Fruit fly (Drosophila melanogaster) whole organism, embryonic: ENCODE measurements around the gene NANS.
A peak's percentile ranks its signal among the peaks of the same experiment; 100 is the strongest.

Experiments
- Ada2b ChIP-seq: fragments of 200-800 bp; sonication (Bioruptor generic); IDR thresholded peaks from 2 replicates; pipeline ENCODE4 v1.3.6; 2022; ENCODE audit warnings: missing biosample characterization, missing genetic modification characterization
- C15 ChIP-seq: fragments of 200-800 bp; sonication (Bioruptor generic); IDR thresholded peaks from 3 replicates; pipeline ENCODE4 v1.3.6; 2022; ENCODE audit warnings: missing biosample characterization, missing genetic modification characterization
- CG11085 ChIP-seq: fragments of 200-800 bp; sonication (Bioruptor generic); IDR thresholded peaks from 2 replicates; pipeline ENCODE4 v1.3.6; 2022; ENCODE audit warnings: missing biosample characterization, missing genetic modification characterization
- CG11398 ChIP-seq: fragments of 200-800 bp; sonication (Bioruptor generic); optimal IDR thresholded peaks from 2 replicates; lab custom pipeline; 2016; ENCODE audit warnings: missing biosample characterization, missing genetic modification characterization
- CG11723 ChIP-seq: fragments of 200-800 bp; sonication (Bioruptor generic); optimal IDR thresholded peaks from 2 replicates; lab custom pipeline; 2017; ENCODE audit warnings: missing biosample characterization, mild to moderate bottlenecking, missing genetic modification characterization
- CG12236 ChIP-seq: fragments of 200-800 bp; sonication (Bioruptor generic); optimal IDR thresholded peaks from 2 replicates; lab custom pipeline; 2016; ENCODE audit warnings: missing biosample characterization, missing genetic modification characterization
- CG13296 ChIP-seq: fragments of 200-800 bp; sonication (Bioruptor generic); optimal IDR thresholded peaks from 3 replicates; lab custom pipeline; 2018; ENCODE audit warnings: missing biosample characterization, mild to moderate bottlenecking, missing genetic modification characterization
- CG15269 ChIP-seq: fragments of 200-800 bp; sonication (Bioruptor generic); optimal IDR thresholded peaks from 2 replicates; lab custom pipeline; 2018; ENCODE audit warnings: missing biosample characterization, mild to moderate bottlenecking, missing genetic modification characterization, moderate library complexity
- CG15479 ChIP-seq: fragments of 200-800 bp; sonication (Bioruptor generic); optimal IDR thresholded peaks from 3 replicates; lab custom pipeline; 2019; ENCODE audit warnings: missing biosample characterization, mild to moderate bottlenecking, missing genetic modification characterization, moderate library complexity
- CG1647 ChIP-seq: fragments of 200-800 bp; sonication (Bioruptor generic); optimal IDR thresholded peaks from 3 replicates; lab custom pipeline; 2016; ENCODE audit warnings: missing biosample characterization, missing genetic modification characterization
- CG18262 ChIP-seq: fragments of 200-800 bp; optimal IDR thresholded peaks from 3 replicates; lab custom pipeline; 2019; ENCODE audit warnings: missing biosample characterization, mild to moderate bottlenecking, missing genetic modification characterization, moderate library complexity
- CG1832 ChIP-seq: fragments of 200-800 bp; sonication (Bioruptor generic); optimal IDR thresholded peaks from 2 replicates; lab custom pipeline; 2017; ENCODE audit warnings: missing biosample characterization, mild to moderate bottlenecking, missing genetic modification characterization, inconsistent platforms
- CG2889 ChIP-seq: fragments of 200-800 bp; sonication (Bioruptor generic); IDR thresholded peaks from 3 replicates; pipeline ENCODE4 v1.3.6; 2022; ENCODE audit warnings: missing biosample characterization, missing genetic modification characterization
- CG30403 ChIP-seq: fragments of 200-800 bp; sonication (Bioruptor generic); optimal IDR thresholded peaks from 3 replicates; lab custom pipeline; 2016; ENCODE audit warnings: missing biosample characterization, missing genetic modification characterization
- CG30431 ChIP-seq: fragments of 200-800 bp; sonication (Bioruptor generic); optimal IDR thresholded peaks from 2 replicates; lab custom pipeline; 2017; ENCODE audit warnings: missing biosample characterization, missing genetic modification characterization
- CG4328 ChIP-seq: fragments of 200-800 bp; sonication (Bioruptor generic); optimal IDR thresholded peaks from 3 replicates; lab custom pipeline; 2017; ENCODE audit warnings: missing biosample characterization, missing genetic modification reagents, missing genetic modification characterization
- CG4854 ChIP-seq: fragments of 200-800 bp; sonication (Bioruptor generic); optimal IDR thresholded peaks from 2 replicates; lab custom pipeline; 2016; ENCODE audit warnings: missing biosample characterization, missing genetic modification characterization, inconsistent platforms
- CG6765 ChIP-seq: fragments of 200-800 bp; sonication (Bioruptor generic); optimal IDR thresholded peaks from 3 replicates; lab custom pipeline; 2017; ENCODE audit warnings: missing biosample characterization, mild to moderate bottlenecking, missing genetic modification characterization
- CTCF ChIP-seq: fragments of 200-800 bp; sonication (Bioruptor generic); optimal IDR thresholded peaks from 2 replicates; lab custom pipeline; 2017; ENCODE audit warnings: missing biosample characterization, mild to moderate bottlenecking, missing genetic modification characterization, moderate library complexity
- CoRest ChIP-seq: fragments of 200-800 bp; sonication (Bioruptor generic); optimal IDR thresholded peaks from 3 replicates; lab custom pipeline; 2018; ENCODE audit warnings: missing biosample characterization, mild to moderate bottlenecking, missing genetic modification characterization, moderate library complexity
- Dad ChIP-seq: fragments of 200-800 bp; sonication (Bioruptor generic); optimal IDR thresholded peaks from 3 replicates; lab custom pipeline; 2016; ENCODE audit warnings: missing biosample characterization, missing genetic modification characterization
- E2f2 ChIP-seq: fragments of 200-800 bp; sonication (Bioruptor generic); IDR thresholded peaks from 2 replicates; pipeline ENCODE4 v1.3.6; 2022; ENCODE audit warnings: missing biosample characterization, missing genetic modification characterization
- Ets65A ChIP-seq: fragments of 200-800 bp; sonication (Bioruptor generic); peaks from one replicate; lab custom pipeline; 2016; ENCODE audit warnings: missing biosample characterization, missing genetic modification characterization
- Fer3 ChIP-seq: fragments of 200-800 bp; sonication (Bioruptor generic); optimal IDR thresholded peaks from 2 replicates; lab custom pipeline; 2018; ENCODE audit warnings: missing biosample characterization, mild to moderate bottlenecking, missing genetic modification characterization, moderate library complexity
- Hmr ChIP-seq: fragments of 200-800 bp; sonication (Bioruptor generic); optimal IDR thresholded peaks from 3 replicates; lab custom pipeline; 2017; ENCODE audit warnings: mild to moderate bottlenecking, missing biosample characterization, missing genetic modification reagents, missing genetic modification characterization
- Hr78 ChIP-seq, 2 experiments: fragments of 200-800 bp in 1 of 2; fragments of >200 bp in 1 of 2; sonication (Bioruptor generic) in 1 of 2; optimal IDR thresholded peaks; 2 replicates each; lab custom pipeline; 2017 to 2019; ENCODE audit warnings: missing biosample characterization in 2 of 2, missing genetic modification characterization in 2 of 2, mild to moderate bottlenecking in 1 of 2, moderate library complexity in 1 of 2
- MBD-R2 ChIP-seq: fragments of 200-800 bp; sonication (Bioruptor generic); IDR thresholded peaks from 2 replicates; pipeline ENCODE4 v1.3.6; 2022; ENCODE audit warnings: missing biosample characterization, missing genetic modification characterization
- Mad ChIP-seq: fragments of 200-800 bp; sonication (Bioruptor generic); optimal IDR thresholded peaks from 2 replicates; lab custom pipeline; 2016; ENCODE audit warnings: missing biosample characterization, missing genetic modification characterization
- Max ChIP-seq: fragments of 200-800 bp; sonication (Bioruptor generic); optimal IDR thresholded peaks from 2 replicates; lab custom pipeline; 2016; ENCODE audit warnings: missing biosample characterization, mild to moderate bottlenecking, missing genetic modification characterization
- Nf-YA ChIP-seq: fragments of 200-800 bp; sonication (Bioruptor generic); IDR thresholded peaks from 2 replicates; pipeline ENCODE4 v1.3.6; 2022; ENCODE audit warnings: missing biosample characterization, missing genetic modification characterization
- Ptx1 ChIP-seq: fragments of 200-800 bp; sonication (Bioruptor generic); IDR thresholded peaks from 2 replicates; pipeline ENCODE4 v1.3.6; 2022; ENCODE audit warnings: missing biosample characterization, missing genetic modification characterization
- Scr ChIP-seq: fragments of 200-800 bp; sonication (Bioruptor generic); IDR thresholded peaks from 2 replicates; pipeline ENCODE4 v1.3.6; 2022; ENCODE audit warnings: missing biosample characterization, missing genetic modification characterization; ENCODE audit not compliant: partially characterized antibody
- Sin3A ChIP-seq: fragments of >200 bp; optimal IDR thresholded peaks from 2 replicates; lab custom pipeline; 2018
- Ssrp ChIP-seq: fragments of 200-800 bp; sonication (Bioruptor generic); optimal IDR thresholded peaks from 2 replicates; lab custom pipeline; 2018; ENCODE audit warnings: missing biosample characterization, mild to moderate bottlenecking, missing genetic modification characterization, moderate library complexity
- TFAM ChIP-seq: fragments of 200-800 bp; sonication (Bioruptor generic); optimal IDR thresholded peaks from 2 replicates; lab custom pipeline; 2017; ENCODE audit warnings: missing biosample characterization, missing genetic modification characterization, inconsistent platforms
- Xbp1 ChIP-seq: fragments of 200-800 bp; sonication (Bioruptor generic); optimal IDR thresholded peaks from 3 replicates; lab custom pipeline; 2016; ENCODE audit warnings: missing biosample characterization, mild to moderate bottlenecking, missing genetic modification characterization
- al ChIP-seq: fragments of 200-800 bp; sonication (Bioruptor generic); IDR thresholded peaks from 2 replicates; pipeline ENCODE4 v1.3.6; 2022; ENCODE audit warnings: missing biosample characterization, missing genetic modification characterization
- caup ChIP-seq: fragments of 200-800 bp; sonication (Bioruptor generic); optimal IDR thresholded peaks from 3 replicates; lab custom pipeline; 2017; ENCODE audit warnings: missing biosample characterization, mild to moderate bottlenecking, missing genetic modification characterization, moderate library complexity; ENCODE audit not compliant: severe bottlenecking
- danr ChIP-seq: fragments of 200-800 bp; sonication (Bioruptor generic); IDR thresholded peaks from 2 replicates; pipeline ENCODE4 v1.3.6; 2022; ENCODE audit warnings: missing biosample characterization, missing genetic modification characterization
- fd3F ChIP-seq: fragments of 200-800 bp; sonication (Bioruptor generic); optimal IDR thresholded peaks from 2 replicates; lab custom pipeline; 2018; ENCODE audit warnings: missing biosample characterization, mild to moderate bottlenecking, missing genetic modification characterization, moderate library complexity
- fd96Cb ChIP-seq: fragments of 200-800 bp; sonication (Bioruptor generic); optimal IDR thresholded peaks from 2 replicates; lab custom pipeline; 2018; ENCODE audit warnings: missing biosample characterization, mild to moderate bottlenecking, missing genetic modification characterization, moderate library complexity
- fu2 ChIP-seq: fragments of 200-800 bp; sonication (Bioruptor generic); optimal IDR thresholded peaks from 2 replicates; lab custom pipeline; 2016; ENCODE audit warnings: missing biosample characterization, missing genetic modification characterization
- ind ChIP-seq: fragments of 200-800 bp; sonication (Bioruptor generic); optimal IDR thresholded peaks from 3 replicates; lab custom pipeline; 2016; ENCODE audit warnings: missing biosample characterization, missing genetic modification characterization
- inv ChIP-seq: fragments of 200-800 bp; sonication (Bioruptor generic); IDR thresholded peaks from 2 replicates; pipeline ENCODE4 v1.3.6; 2022; ENCODE audit warnings: missing biosample characterization, missing genetic modification characterization; ENCODE audit not compliant: partially characterized antibody
- kay ChIP-seq: fragments of 200-800 bp; sonication (Bioruptor generic); optimal IDR thresholded peaks from 2 replicates; lab custom pipeline; 2016; ENCODE audit warnings: missing biosample characterization, missing genetic modification characterization
- lilli ChIP-seq: fragments of 200-800 bp; sonication (Bioruptor generic); optimal IDR thresholded peaks from 3 replicates; lab custom pipeline; 2016; ENCODE audit warnings: missing biosample characterization, missing genetic modification characterization
- pho ChIP-seq: fragments of 200-800 bp; sonication (Bioruptor generic); optimal IDR thresholded peaks from 2 replicates; lab custom pipeline; 2016; ENCODE audit warnings: missing biosample characterization, missing genetic modification characterization
- repo ChIP-seq: fragments of 200-800 bp; sonication (Bioruptor generic); optimal IDR thresholded peaks from 2 replicates; lab custom pipeline; 2016; ENCODE audit warnings: missing biosample characterization, missing genetic modification characterization
- sens-2 ChIP-seq: fragments of 200-800 bp; sonication (Bioruptor generic); IDR thresholded peaks from 2 replicates; pipeline ENCODE4 v1.3.6; 2022; ENCODE audit warnings: missing biosample characterization, missing genetic modification characterization
- sim ChIP-seq: fragments of 200-800 bp; sonication (Bioruptor generic); IDR thresholded peaks from 2 replicates; pipeline ENCODE4 v1.3.6; 2022; ENCODE audit warnings: missing biosample characterization, missing genetic modification characterization
- tx ChIP-seq: fragments of 200-800 bp; sonication (Bioruptor generic); optimal IDR thresholded peaks from 2 replicates; lab custom pipeline; 2016; ENCODE audit warnings: missing biosample characterization, missing genetic modification characterization
- z ChIP-seq: fragments of 200-800 bp; sonication (Bioruptor generic); IDR thresholded peaks from 3 replicates; pipeline ENCODE4 v1.3.6; 2022; ENCODE audit warnings: missing biosample characterization, missing genetic modification characterization
- zfh2 ChIP-seq: fragments of 200-800 bp; sonication (Bioruptor generic); optimal IDR thresholded peaks from 2 replicates; lab custom pipeline; 2016; ENCODE audit warnings: missing biosample characterization, missing genetic modification characterization

NANS gene

dm6 chr3R:12451376-12451775 is 25.0 kb downstream of the NANS start (continued):
- TF ChIP-seq CG15479 (GFP tag; lab: Kevin White, UChicago), result no peak
- TF ChIP-seq lilli, result no peak
- TF ChIP-seq CG12236 (GFP tag; lab: Kevin White, UChicago), result no peak
- TF ChIP-seq MBD-R2 (GFP tag; lab: Robert Waterston, UW), result no peak
- no peak for TF ChIP-seq Nf-YA (GFP tag; lab: Robert Waterston, UW)
- peak; percentile 49 for TF ChIP-seq Ets65A
- TF ChIP-seq Scr (GFP tag; lab: Robert Waterston, UW), result no peak
- no peak for TF ChIP-seq al (GFP tag; lab: Robert Waterston, UW)
- TF ChIP-seq zfh2 (GFP tag; lab: Kevin White, UChicago), result no peak
- TF ChIP-seq fu2 (GFP tag; lab: Kevin White, UChicago), result no peak
- no peak for TF ChIP-seq CG1647
- no peak for TF ChIP-seq CG1832
- no peak for TF ChIP-seq inv
- TF ChIP-seq C15 (GFP tag; lab: Robert Waterston, UW), result no peak
- peak; percentile 18 for TF ChIP-seq fd96Cb (tag; lab: Kevin White, UChicago)
- no peak for TF ChIP-seq CG11723 (GFP tag; lab: Kevin White, UChicago)
- TF ChIP-seq CG30431 (GFP tag; lab: Kevin White, UChicago), result no peak
- no peak for TF ChIP-seq caup (GFP tag; lab: Kevin White, UChicago)
- TF ChIP-seq CTCF, result no peak
- TF ChIP-seq Ada2b (GFP tag; lab: Robert Waterston, UW), result peak; percentile 31; the same call in 1 of the 2 replicates
- no peak for TF ChIP-seq fd3F
- TF ChIP-seq CG13296, result peak; percentile 12
- TF ChIP-seq danr (GFP tag; lab: Robert Waterston, UW), result no peak
- peak; percentile 56 for TF ChIP-seq Ptx1 (GFP tag; lab: Robert Waterston, UW)
- TF ChIP-seq ind (GFP tag; lab: Kevin White, UChicago), result peak; percentile 34
- TF ChIP-seq Xbp1 (GFP tag; lab: Kevin White, UChicago), result peak; percentile 7
- TF ChIP-seq z, result no peak
- TF ChIP-seq CG30403, result peak; percentile 40
- no peak for TF ChIP-seq CG6765 (GFP tag; lab: Kevin White, UChicago)
- TF ChIP-seq CG4328 (GFP tag; lab: Kevin White, UChicago), result no peak
- TF ChIP-seq repo (GFP tag; lab: Kevin White, UChicago), result no peak
- TF ChIP-seq Ssrp (tag; lab: Kevin White, UChicago), result peak; percentile 4
- no peak for TF ChIP-seq Hmr (GFP tag; lab: Kevin White, UChicago)
- no peak for TF ChIP-seq Sin3A (lab: Kevin White, UChicago)
- peak; percentile 13; the same call in 1 of the 2 replicates for TF ChIP-seq E2f2 (GFP tag; lab: Robert Waterston, UW)
- TF ChIP-seq CG15269 (tag; lab: Kevin White, UChicago), result peak; percentile 70
- no peak for TF ChIP-seq Hr78 (GFP tag; optimal IDR thresholded peaks at IDR 0.05; lab: Kevin White, UChicago)
- TF ChIP-seq Dad (GFP tag; lab: Kevin White, UChicago), result no peak
- TF ChIP-seq tx (GFP tag; lab: Kevin White, UChicago), result no peak
- TF ChIP-seq CG4854 (GFP tag; lab: Kevin White, UChicago), result no peak
- no peak for TF ChIP-seq kay (GFP tag; lab: Kevin White, UChicago)
- TF ChIP-seq CoRest (tag; lab: Kevin White, UChicago), result peak; percentile 40
- no peak for TF ChIP-seq Max (GFP tag; lab: Kevin White, UChicago)
- TF ChIP-seq CG2889, result no peak
- TF ChIP-seq TFAM (GFP tag; lab: Kevin White, UChicago), result no peak
- TF ChIP-seq sim (GFP tag; lab: Robert Waterston, UW), result no peak
- TF ChIP-seq Mad, result no peak
- peak; percentile 48 for TF ChIP-seq Fer3 (tag; lab: Kevin White, UChicago)
- TF ChIP-seq sens-2, result no peak
- no peak for TF ChIP-seq pho
- no peak for TF ChIP-seq CG11085 (GFP tag; lab: Robert Waterston, UW)
- TF ChIP-seq CG18262 (tag; lab: Kevin White, UChicago), result no peak
- no peak for TF ChIP-seq CG11398 (GFP tag; lab: Kevin White, UChicago)
